Fruit fly (Drosophila melanogaster) whole organism, embryonic: Measurements from ENCODE around the gene Trm7-32.
A peak's percentile ranks its signal among the peaks of the same experiment; 100 is the strongest.

Experiments
- Ada2b ChIP-seq: fragments of 200-800 bp; sonication (Bioruptor generic); IDR thresholded peaks from 2 replicates; pipeline ENCODE4 v1.3.6; 2022; ENCODE audit warnings: missing biosample characterization, missing genetic modification characterization
- Asciz ChIP-seq: fragments of 200-800 bp; sonication (Bioruptor generic); optimal IDR thresholded peaks from 2 replicates; lab custom pipeline; 2017; ENCODE audit warnings: missing biosample characterization, mild to moderate bottlenecking, missing genetic modification characterization, missing genetic modification reagents
- CG10267 ChIP-seq: fragments of 200-800 bp; sonication (Bioruptor generic); optimal IDR thresholded peaks from 2 replicates; lab custom pipeline; 2018; ENCODE audit warnings: missing biosample characterization, mild to moderate bottlenecking, missing genetic modification characterization, moderate library complexity
- CG10543 ChIP-seq: fragments of 200-800 bp; sonication (Bioruptor generic); optimal IDR thresholded peaks from 3 replicates; lab custom pipeline; 2017; ENCODE audit warnings: missing biosample characterization, mild to moderate bottlenecking, missing genetic modification characterization, moderate library complexity
- CG10959 ChIP-seq: fragments of 200-800 bp; sonication (Bioruptor generic); IDR thresholded peaks from 2 replicates; pipeline ENCODE4 v1.3.6; 2022; ENCODE audit warnings: missing biosample characterization, missing genetic modification characterization
- CG11504 ChIP-seq: fragments of 200-800 bp; sonication (Bioruptor generic); optimal IDR thresholded peaks from 3 replicates; lab custom pipeline; 2019; ENCODE audit warnings: missing biosample characterization, mild to moderate bottlenecking, missing genetic modification characterization, moderate library complexity
- CG11696 ChIP-seq: fragments of 200-800 bp; sonication (Bioruptor generic); IDR thresholded peaks from 2 replicates; pipeline ENCODE4 v1.3.6; 2022; ENCODE audit warnings: missing biosample characterization, missing genetic modification characterization
- CG12104 ChIP-seq: fragments of 200-800 bp; sonication (Bioruptor generic); optimal IDR thresholded peaks from 3 replicates; lab custom pipeline; 2016; ENCODE audit warnings: missing biosample characterization, missing genetic modification characterization
- CG12299 ChIP-seq: fragments of 200-800 bp; sonication (Bioruptor generic); optimal IDR thresholded peaks from 2 replicates; lab custom pipeline; 2018; ENCODE audit warnings: missing biosample characterization, mild to moderate bottlenecking, missing genetic modification characterization
- CG13123 ChIP-seq: fragments of 200-800 bp; sonication (Bioruptor generic); optimal IDR thresholded peaks from 2 replicates; lab custom pipeline; 2016; ENCODE audit warnings: missing biosample characterization, missing genetic modification characterization
- CG14441 ChIP-seq: fragments of 200-800 bp; sonication (Bioruptor generic); IDR thresholded peaks from 2 replicates; pipeline ENCODE4 v1.3.6; 2022; ENCODE audit warnings: missing biosample characterization, missing genetic modification characterization
- CG16813 ChIP-seq: fragments of 200-800 bp; sonication (Bioruptor generic); IDR thresholded peaks from 3 replicates; pipeline ENCODE4 v1.3.6; 2022; ENCODE audit warnings: missing biosample characterization, missing genetic modification characterization; ENCODE audit not compliant: partially characterized antibody
- CG17802 ChIP-seq: fragments of 200-800 bp; sonication (Bioruptor generic); optimal IDR thresholded peaks from 2 replicates; lab custom pipeline; 2018; ENCODE audit warnings: missing biosample characterization, mild to moderate bottlenecking, missing genetic modification characterization, moderate library complexity
- CG32767 ChIP-seq: fragments of 200-800 bp; sonication (Bioruptor generic); IDR thresholded peaks from 2 replicates; pipeline ENCODE4 v1.3.6; 2022; ENCODE audit warnings: missing biosample characterization, missing genetic modification characterization
- CG42726 ChIP-seq: fragments of 200-800 bp; sonication (Bioruptor generic); IDR thresholded peaks from 2 replicates; pipeline ENCODE4 v1.3.6; 2022; ENCODE audit warnings: missing biosample characterization, missing genetic modification characterization; ENCODE audit not compliant: partially characterized antibody
- CG4360 ChIP-seq: fragments of 200-800 bp; sonication (Bioruptor generic); IDR thresholded peaks from 2 replicates; pipeline ENCODE4 v1.3.6; 2022; ENCODE audit warnings: missing biosample characterization, missing genetic modification characterization
- CG4424 ChIP-seq: fragments of 200-800 bp; sonication (Bioruptor generic); optimal IDR thresholded peaks from 3 replicates; lab custom pipeline; 2016; ENCODE audit warnings: missing biosample characterization, missing genetic modification characterization
- CG7987 ChIP-seq: fragments of 200-800 bp; sonication (Bioruptor generic); optimal IDR thresholded peaks from 2 replicates; lab custom pipeline; 2018; ENCODE audit warnings: missing biosample characterization, mild to moderate bottlenecking, missing genetic modification characterization, moderate library complexity
- CG8089 ChIP-seq: fragments of 200-800 bp; sonication (Bioruptor generic); optimal IDR thresholded peaks from 3 replicates; lab custom pipeline; 2016; ENCODE audit warnings: missing biosample characterization, missing genetic modification characterization
- CoRest ChIP-seq: fragments of 200-800 bp; sonication (Bioruptor generic); optimal IDR thresholded peaks from 3 replicates; lab custom pipeline; 2018; ENCODE audit warnings: missing biosample characterization, mild to moderate bottlenecking, missing genetic modification characterization, moderate library complexity
- ERR ChIP-seq: fragments of 200-800 bp; sonication (Bioruptor generic); optimal IDR thresholded peaks from 2 replicates; lab custom pipeline; 2016; ENCODE audit warnings: missing biosample characterization, missing genetic modification characterization
- HLH3B ChIP-seq: fragments of 200-800 bp; sonication (Bioruptor generic); IDR thresholded peaks from 2 replicates; pipeline ENCODE4 v1.3.6; 2022; ENCODE audit warnings: missing biosample characterization, missing genetic modification characterization
- HLHmδ ChIP-seq: fragments of 200-800 bp; sonication (Bioruptor generic); optimal IDR thresholded peaks from 2 replicates; lab custom pipeline; 2018; ENCODE audit warnings: missing biosample characterization, mild to moderate bottlenecking, missing genetic modification characterization, moderate library complexity
- Hmr ChIP-seq: fragments of 200-800 bp; sonication (Bioruptor generic); optimal IDR thresholded peaks from 3 replicates; lab custom pipeline; 2017; ENCODE audit warnings: mild to moderate bottlenecking, missing biosample characterization, missing genetic modification reagents, missing genetic modification characterization
- Med ChIP-seq: fragments of 200-800 bp; sonication (Bioruptor generic); peaks from one replicate; lab custom pipeline; 2016; ENCODE audit warnings: missing biosample characterization, missing genetic modification characterization, mild to moderate bottlenecking, inconsistent platforms, moderate library complexity
- Meics ChIP-seq: fragments of 200-800 bp; sonication (Bioruptor generic); optimal IDR thresholded peaks from 2 replicates; lab custom pipeline; 2017; ENCODE audit warnings: missing biosample characterization, mild to moderate bottlenecking, missing genetic modification characterization
- Optix ChIP-seq: fragments of 200-800 bp; sonication (Bioruptor generic); IDR thresholded peaks from 3 replicates; pipeline ENCODE4 v1.3.6; 2022; ENCODE audit warnings: missing biosample characterization, missing genetic modification characterization
- Poxn ChIP-seq: fragments of 200-800 bp; sonication (Bioruptor generic); IDR thresholded peaks from 2 replicates; pipeline ENCODE4 v1.3.6; 2022; ENCODE audit warnings: missing biosample characterization, missing genetic modification characterization
- Ssrp ChIP-seq: fragments of 200-800 bp; sonication (Bioruptor generic); optimal IDR thresholded peaks from 2 replicates; lab custom pipeline; 2018; ENCODE audit warnings: missing biosample characterization, mild to moderate bottlenecking, missing genetic modification characterization, moderate library complexity
- Xbp1 ChIP-seq: fragments of 200-800 bp; sonication (Bioruptor generic); optimal IDR thresholded peaks from 3 replicates; lab custom pipeline; 2016; ENCODE audit warnings: missing biosample characterization, mild to moderate bottlenecking, missing genetic modification characterization
- aop ChIP-seq: fragments of 200-800 bp; sonication (Bioruptor generic); IDR thresholded peaks from 2 replicates; pipeline ENCODE4 v1.3.6; 2022; ENCODE audit warnings: missing biosample characterization, missing genetic modification characterization
- ap ChIP-seq: fragments of 200-800 bp; sonication (Bioruptor generic); IDR thresholded peaks from 2 replicates; pipeline ENCODE4 v1.3.6; 2022; ENCODE audit warnings: missing biosample characterization, missing genetic modification characterization
- ara ChIP-seq: fragments of 200-800 bp; sonication (Bioruptor generic); IDR thresholded peaks from 2 replicates; pipeline ENCODE4 v1.3.6; 2022; ENCODE audit warnings: missing biosample characterization, missing genetic modification characterization
- br ChIP-seq: fragments of >200 bp; optimal IDR thresholded peaks from 2 replicates; lab custom pipeline; 2017
- btn ChIP-seq: fragments of 200-800 bp; sonication (Bioruptor generic); optimal IDR thresholded peaks from 2 replicates; lab custom pipeline; 2016; ENCODE audit warnings: missing biosample characterization, missing genetic modification characterization
- cg ChIP-seq: fragments of 200-800 bp; sonication (Bioruptor generic); optimal IDR thresholded peaks from 3 replicates; lab custom pipeline; 2019; ENCODE audit warnings: missing biosample characterization, mild to moderate bottlenecking, missing genetic modification characterization, moderate library complexity
- chinmo ChIP-seq: fragments of 200-800 bp; sonication (Bioruptor generic); IDR thresholded peaks from 4 replicates; pipeline ENCODE4 v1.3.6; 2022; ENCODE audit warnings: missing biosample characterization, missing genetic modification characterization; ENCODE audit not compliant: partially characterized antibody
- croc ChIP-seq: fragments of 200-800 bp; sonication (Bioruptor generic); conservative IDR thresholded peaks from 3 replicates; pipeline ENCODE4 v1.3.6; 2022; ENCODE audit warnings: missing biosample characterization, missing genetic modification characterization
- dimm ChIP-seq: fragments of 200-800 bp; sonication (Bioruptor generic); IDR thresholded peaks from 2 replicates; pipeline ENCODE4 v1.3.6; 2022; ENCODE audit warnings: missing biosample characterization, missing genetic modification characterization
- fd102C ChIP-seq: fragments of 200-800 bp; sonication (Bioruptor generic); optimal IDR thresholded peaks from 2 replicates; lab custom pipeline; 2018; ENCODE audit warnings: missing biosample characterization, mild to moderate bottlenecking, missing genetic modification characterization, moderate library complexity
- fd96Cb ChIP-seq: fragments of 200-800 bp; sonication (Bioruptor generic); optimal IDR thresholded peaks from 2 replicates; lab custom pipeline; 2018; ENCODE audit warnings: missing biosample characterization, mild to moderate bottlenecking, missing genetic modification characterization, moderate library complexity
- gcm2 ChIP-seq: fragments of 200-800 bp; sonication (Bioruptor generic); optimal IDR thresholded peaks from 2 replicates; lab custom pipeline; 2016; ENCODE audit warnings: missing biosample characterization, missing genetic modification characterization
- grn ChIP-seq: fragments of 200-800 bp; sonication (Bioruptor generic); optimal IDR thresholded peaks from 3 replicates; lab custom pipeline; 2017; ENCODE audit warnings: missing biosample characterization, missing genetic modification characterization
- gsb-n ChIP-seq: fragments of 200-800 bp; sonication (Bioruptor generic); optimal IDR thresholded peaks from 3 replicates; lab custom pipeline; 2018; ENCODE audit warnings: missing biosample characterization, mild to moderate bottlenecking, missing genetic modification characterization
- gt ChIP-seq: fragments of 200-800 bp; sonication (Bioruptor generic); IDR thresholded peaks from 2 replicates; pipeline ENCODE4 v1.3.6; 2022; ENCODE audit warnings: missing biosample characterization, missing genetic modification characterization
- lilli ChIP-seq: fragments of 200-800 bp; sonication (Bioruptor generic); optimal IDR thresholded peaks from 3 replicates; lab custom pipeline; 2016; ENCODE audit warnings: missing biosample characterization, missing genetic modification characterization
- mam ChIP-seq: fragments of 200-800 bp; sonication (Bioruptor generic); optimal IDR thresholded peaks from 3 replicates; lab custom pipeline; 2016; ENCODE audit warnings: missing biosample characterization, missing genetic modification characterization
- nau ChIP-seq: fragments of 200-800 bp; sonication (Bioruptor generic); optimal IDR thresholded peaks from 3 replicates; lab custom pipeline; 2017; ENCODE audit warnings: missing biosample characterization, mild to moderate bottlenecking, missing genetic modification characterization, missing genetic modification reagents
- pita ChIP-seq: fragments of 200-800 bp; sonication (Bioruptor generic); optimal IDR thresholded peaks from 2 replicates; lab custom pipeline; 2017; ENCODE audit warnings: missing biosample characterization, mild to moderate bottlenecking, missing genetic modification characterization
- sima ChIP-seq: fragments of 200-800 bp; sonication (Bioruptor generic); optimal IDR thresholded peaks from 2 replicates; lab custom pipeline; 2016; ENCODE audit warnings: missing biosample characterization, missing genetic modification characterization
- slou ChIP-seq: fragments of 200-800 bp; sonication (Bioruptor generic); optimal IDR thresholded peaks from 3 replicates; lab custom pipeline; 2016; ENCODE audit warnings: missing biosample characterization, missing genetic modification characterization

Trm7-32 gene

dm6 chr3R:17056183-17056904 lies 15.9 kb downstream of the Trm7-32 start (continued):
- TF ChIP-seq gsb-n (tag; lab: Kevin White, UChicago) (no peak), CG8089 (GFP tag; lab: Kevin White, UChicago) (no peak), CoRest (tag; lab: Kevin White, UChicago) (no peak), CG16813 (no peak), ap (no peak), Asciz (no peak), CG42726 (GFP tag; lab: Robert Waterston, UW) (0 out of 2 replicates have a peak, but pooled peaks have one; percentile 18), CG11696 (GFP tag; lab: Robert Waterston, UW) (no peak), fd96Cb (tag; lab: Kevin White, UChicago) (no peak), CG11504 (peak; percentile 80), ara (GFP tag; lab: Robert Waterston, UW) (no peak), CG10267 (tag; lab: Kevin White, UChicago) (no peak), br (no peak), CG10959 (no peak), CG12299 (peak; percentile 45), Optix (GFP tag; lab: Robert Waterston, UW) (no peak), HLH3B (no peak), grn (GFP tag; lab: Kevin White, UChicago) (no peak), CG12104 (GFP tag; lab: Kevin White, UChicago) (no peak), croc (no peak), aop (GFP tag; lab: Robert Waterston, UW) (no peak), chinmo (GFP tag; lab: Robert Waterston, UW) (peak; percentile 95), gt (GFP tag; lab: Robert Waterston, UW) (peak; percentile 36; the same call in 1 of the 2 replicates), lilli (peak; percentile 23), CG14441 (GFP tag; lab: Robert Waterston, UW) (no peak), Meics (GFP tag; lab: Kevin White, UChicago) (no peak), CG13123 (GFP tag; lab: Kevin White, UChicago) (no peak), fd102C (GFP tag; lab: Kevin White, UChicago) (no peak), Xbp1 (GFP tag; lab: Kevin White, UChicago) (no peak), Ssrp (tag; lab: Kevin White, UChicago) (no peak), CG4360 (GFP tag; lab: Robert Waterston, UW) (peak; percentile 83), CG17802 (tag; lab: Kevin White, UChicago) (no peak), slou (GFP tag; lab: Kevin White, UChicago) (no peak), CG10543 (GFP tag; lab: Kevin White, UChicago) (peak; percentile 98), cg (GFP tag; lab: Kevin White, UChicago) (peak; percentile 100), btn (GFP tag; lab: Kevin White, UChicago) (no peak), CG7987 (GFP tag; lab: Kevin White, UChicago) (peak; percentile 34), Poxn (no peak), mam (no peak), nau (GFP tag; lab: Kevin White, UChicago) (peak; percentile 32), dimm (no peak), Hmr (peak; percentile 42), CG4424 (GFP tag; lab: Kevin White, UChicago) (no peak), Med (GFP tag; lab: Kevin White, UChicago) (peak; percentile 99), Ada2b (GFP tag; lab: Robert Waterston, UW) (no peak), pita (GFP tag; lab: Kevin White, UChicago) (no peak), sima (no peak), ERR (GFP tag; lab: Kevin White, UChicago) (peak; percentile 45), HLHmδ (peak; percentile 64), CG32767 (GFP tag; lab: Robert Waterston, UW) (peak; percentile 40; the same call in 1 of the 2 replicates), gcm2 (GFP tag; lab: Kevin White, UChicago) (no peak)
